Fruit fly (Drosophila melanogaster) Kc167 (cell line): ENCODE measurements around the gene mRpL24.

Experiments
- Myc ChIP-seq: fragments of >200 bp; optimal IDR thresholded peaks from 2 replicates; lab custom pipeline; 2017; ENCODE audit warnings: missing external identifiers
- Sin3A ChIP-seq: fragments of >200 bp; optimal IDR thresholded peaks from 2 replicates; lab custom pipeline; 2018; ENCODE audit warnings: missing external identifiers
- h ChIP-seq: fragments of >200 bp; optimal IDR thresholded peaks from 3 replicates; lab custom pipeline; 2018; ENCODE audit warnings: missing external identifiers
- insv ChIP-seq: fragments of >200 bp; optimal IDR thresholded peaks from 3 replicates; lab custom pipeline; 2018; ENCODE audit warnings: missing external identifiers
- psq ChIP-seq: fragments of >200 bp; optimal IDR thresholded peaks from 2 replicates; lab custom pipeline; 2017; ENCODE audit warnings: missing external identifiers
- ttk ChIP-seq: sonication (Bioruptor generic); optimal IDR thresholded peaks from 2 replicates; lab custom pipeline; 2017; ENCODE audit warnings: missing external identifiers

mRpL24 gene

dm6 chr2L:4916738-4917137 lies 28.4 kb downstream of the mRpL24 start:
- TF ChIP-seq h (lab: Kevin White, UChicago) (no peak), Sin3A (no peak), insv (no peak), Myc (lab: Kevin White, UChicago) (no peak), ttk (lab: Kevin White, UChicago) (no peak), psq (lab: Kevin White, UChicago) (no peak)

DNA sequence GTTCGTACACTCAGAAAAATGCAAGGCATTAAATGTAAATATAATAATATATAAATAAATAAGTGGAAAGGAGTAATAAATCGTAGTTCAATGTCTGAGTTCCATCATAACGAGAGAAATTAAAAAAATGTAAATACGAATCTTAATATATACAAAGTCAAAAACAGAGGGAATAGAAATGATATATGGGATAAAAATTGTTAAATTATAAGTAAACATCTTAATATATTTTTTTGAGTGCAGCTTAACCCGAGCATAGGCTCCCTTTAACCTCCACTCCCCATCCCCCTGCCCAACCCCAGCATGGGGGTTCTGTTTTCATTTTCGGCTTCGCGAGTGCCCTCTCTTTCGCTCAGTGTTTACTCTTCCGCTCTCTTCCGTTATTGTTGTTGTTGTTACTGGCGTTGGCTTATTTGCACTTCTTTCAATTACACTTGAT lies 29.4 kb downstream of the mRpL24 start:
- no peak for TF ChIP-seq h (lab: Kevin White, UChicago)
- TF ChIP-seq Myc (lab: Kevin White, UChicago) = no peak
- no peak for TF ChIP-seq psq (lab: Kevin White, UChicago)
- no peak for TF ChIP-seq insv
- TF ChIP-seq ttk (lab: Kevin White, UChicago) = no peak
- TF ChIP-seq Sin3A = no peak

dm6 chr2L:4907986-4908385 lies 37.2 kb downstream of the mRpL24 start:
- TF ChIP-seq Myc (lab: Kevin White, UChicago) (no peak), ttk (lab: Kevin White, UChicago) (no peak), psq (lab: Kevin White, UChicago) (no peak), h (lab: Kevin White, UChicago) (no peak), insv (no peak), Sin3A (no peak)

- TF ChIP-seq ttk (lab: Kevin White, UChicago) (no peak), Sin3A (no peak)
Measured at dm6 chr2L:4906546-4907250, 38.5 kb downstream of the mRpL24 start, which contains the start of gene snsl. Gene snsl (minus strand): TSS chr2L:4906762.

DNA sequence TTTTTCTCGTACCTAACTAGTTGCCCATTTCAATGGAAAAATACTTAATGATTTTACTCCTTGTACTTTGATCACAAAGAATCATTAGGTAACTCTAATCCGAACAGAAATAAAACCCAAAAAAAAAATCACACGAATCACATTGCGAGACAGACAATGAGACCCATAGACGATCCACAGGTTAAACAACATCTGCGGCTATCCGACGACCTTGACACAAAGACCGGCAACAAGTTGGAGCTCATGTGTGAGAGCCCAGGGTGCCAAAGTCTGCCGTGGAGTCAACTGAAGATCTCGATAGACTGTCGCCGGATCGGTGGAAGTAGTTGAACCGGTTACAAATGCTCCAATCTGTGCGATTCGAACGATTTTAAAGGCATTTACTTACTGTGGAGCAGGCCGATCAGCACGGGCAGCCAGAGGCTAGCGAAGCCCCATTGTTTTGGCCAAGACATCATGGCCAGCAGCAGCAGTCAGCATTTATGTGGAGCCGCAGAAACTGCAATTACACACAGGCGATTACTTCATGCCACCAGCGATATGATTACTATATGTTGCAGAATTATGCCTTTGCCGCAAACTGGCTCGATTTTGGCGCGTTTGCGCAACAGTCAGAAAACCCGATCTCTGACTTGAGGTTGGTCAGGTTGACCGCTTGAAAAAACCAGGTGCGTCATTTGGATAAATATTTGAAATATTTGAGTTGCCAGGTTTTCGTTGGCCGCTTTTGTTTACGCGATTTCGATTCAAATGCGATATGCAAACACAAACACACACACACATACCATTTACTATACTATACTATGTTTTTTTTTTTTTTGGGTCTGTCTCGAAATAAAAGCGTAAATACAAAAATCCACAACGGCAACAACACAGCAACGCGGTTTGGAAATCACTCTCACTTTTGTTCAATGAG lies 39.5 kb downstream of the mRpL24 start:
- no peak for TF ChIP-seq h (lab: Kevin White, UChicago)
- no peak for TF ChIP-seq Myc (lab: Kevin White, UChicago)
- TF ChIP-seq ttk (lab: Kevin White, UChicago) = no peak
- no peak for TF ChIP-seq insv
- TF ChIP-seq psq (lab: Kevin White, UChicago) = no peak
- no peak for TF ChIP-seq Sin3A

dm6 chr2L:4903838-4904237 lies 41.3 kb downstream of the mRpL24 start:
- TF ChIP-seq psq (lab: Kevin White, UChicago) (no peak), h (lab: Kevin White, UChicago) (no peak), insv (no peak), Myc (lab: Kevin White, UChicago) (no peak), Sin3A (no peak), ttk (lab: Kevin White, UChicago) (no peak)

DNA sequence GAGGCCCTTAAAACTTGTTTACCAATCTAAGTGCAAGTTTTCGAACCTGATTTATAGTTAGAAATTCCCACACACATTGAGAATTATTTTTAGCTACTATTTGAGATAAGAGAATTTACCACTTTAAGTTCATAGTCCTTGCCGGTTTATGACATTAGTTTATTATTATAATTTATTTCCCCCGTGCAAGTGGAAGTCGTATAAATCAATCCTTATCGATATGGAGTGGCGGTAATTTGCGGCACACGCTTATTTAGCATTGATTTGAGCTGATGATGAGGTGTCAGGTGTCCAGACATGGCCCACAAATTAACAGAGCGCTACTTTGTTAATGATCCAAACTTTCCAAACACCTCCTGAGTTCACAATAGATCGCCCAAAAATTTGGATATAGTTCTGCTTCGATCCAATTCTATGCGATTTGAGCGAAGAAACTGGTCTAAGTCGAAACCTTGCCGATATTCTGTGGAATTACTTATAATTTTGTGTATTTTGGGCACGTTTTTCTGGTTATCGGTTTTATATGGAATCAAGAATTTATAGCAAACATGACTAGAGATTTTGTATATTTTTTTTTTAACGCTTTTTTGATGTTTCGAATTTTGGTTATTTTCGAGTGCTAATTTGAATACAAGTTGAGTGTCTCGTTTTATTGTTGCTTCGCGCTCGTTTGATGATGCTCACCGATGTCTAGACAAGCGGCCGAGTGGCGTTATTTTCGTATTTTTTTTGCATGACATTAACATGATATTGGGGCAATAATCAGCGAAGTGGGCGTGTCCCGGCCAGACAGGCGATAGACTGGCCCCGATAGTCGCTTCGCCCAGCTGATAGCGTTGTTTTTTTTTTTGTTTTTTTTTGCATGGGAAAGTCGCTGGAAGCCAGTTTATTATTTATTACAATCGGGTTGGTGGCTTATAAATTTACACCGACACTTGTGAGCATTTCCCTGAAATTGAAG lies 45.3 kb downstream of the mRpL24 start:
- TF ChIP-seq ttk (lab: Kevin White, UChicago) = no peak
- TF ChIP-seq psq (lab: Kevin White, UChicago) = no peak
- no peak for TF ChIP-seq h (lab: Kevin White, UChicago)
- TF ChIP-seq Myc (lab: Kevin White, UChicago) = no peak
- no peak for TF ChIP-seq insv

DNA sequence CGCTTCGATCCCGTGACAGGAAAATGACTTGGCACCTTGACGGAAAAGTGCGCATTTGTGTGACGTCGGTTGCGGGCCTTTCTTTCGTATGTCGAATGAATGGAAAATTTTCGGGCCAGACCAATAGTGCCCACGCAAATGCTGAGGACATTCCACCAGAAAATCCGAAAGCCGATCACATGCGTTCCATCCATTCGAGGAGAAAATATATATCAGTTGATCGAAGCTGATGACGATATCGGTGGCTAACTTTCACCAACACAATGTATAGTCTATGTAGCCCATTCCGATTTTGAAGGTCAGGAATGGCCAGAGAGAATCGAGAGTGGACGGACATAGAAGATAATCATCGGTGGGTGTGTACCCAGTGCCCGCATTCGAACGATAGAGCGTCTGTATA lies 47.0 kb downstream of the mRpL24 start:
- TF ChIP-seq h (lab: Kevin White, UChicago) (no peak), insv (no peak), psq (lab: Kevin White, UChicago) (no peak), Myc (lab: Kevin White, UChicago) (no peak)

DNA sequence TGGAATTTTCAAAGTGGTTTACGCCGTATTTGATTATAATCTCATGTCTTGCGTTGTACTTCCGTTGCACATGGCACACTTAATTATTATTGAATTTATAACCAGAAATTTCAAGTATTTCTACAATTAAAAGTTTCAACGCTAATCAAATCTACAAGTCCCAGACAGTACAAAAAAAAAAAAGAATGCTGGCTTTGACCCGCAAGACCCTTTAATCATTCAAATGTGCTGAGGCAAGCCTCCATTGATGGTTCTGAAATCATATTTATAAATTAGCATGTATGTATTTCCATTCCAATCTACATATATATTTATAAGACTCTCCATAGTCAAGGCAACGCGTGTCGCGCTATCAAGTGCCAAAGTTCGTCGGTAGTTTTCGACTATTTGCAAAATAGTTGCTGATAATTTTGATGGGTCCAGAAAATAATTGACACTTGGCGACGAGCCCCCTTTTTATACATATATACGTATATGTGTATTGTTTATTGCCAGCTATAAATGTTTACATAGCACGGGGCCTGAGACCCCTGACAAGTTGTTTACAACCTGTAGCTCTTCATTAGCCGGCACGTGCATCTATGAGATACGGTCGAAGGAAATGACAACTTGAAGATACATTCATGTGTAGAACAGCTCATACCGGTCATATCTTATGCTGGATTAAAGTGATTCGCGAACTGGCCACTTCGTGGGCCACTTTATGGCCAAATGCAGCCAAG lies 48.5 kb downstream of the mRpL24 start:
- TF ChIP-seq insv (no peak), psq (lab: Kevin White, UChicago) (no peak), ttk (lab: Kevin White, UChicago) (no peak)

DNA sequence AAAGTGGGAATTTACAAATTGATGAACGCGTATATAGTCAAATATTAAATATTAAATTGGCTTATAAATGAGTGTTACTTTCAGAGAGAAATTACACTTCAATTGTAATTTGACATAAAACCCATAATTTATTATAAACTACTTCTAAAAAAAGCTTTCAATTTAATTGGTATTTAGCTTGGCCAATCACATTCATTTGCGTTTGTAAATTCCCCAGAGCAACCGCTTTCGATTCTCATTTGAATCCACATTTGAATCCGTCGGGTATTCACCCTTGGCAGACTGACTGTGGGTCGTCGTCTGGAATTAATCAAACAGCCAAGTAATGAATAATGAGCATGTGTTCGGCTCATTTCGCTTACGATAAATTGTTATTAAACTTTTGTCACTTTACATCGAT lies 49.3 kb downstream of the mRpL24 start:
- TF ChIP-seq insv = no peak
- no peak for TF ChIP-seq h (lab: Kevin White, UChicago)
- TF ChIP-seq psq (lab: Kevin White, UChicago) = no peak
- TF ChIP-seq Sin3A = no peak
- no peak for TF ChIP-seq Myc (lab: Kevin White, UChicago)
- no peak for TF ChIP-seq ttk (lab: Kevin White, UChicago)
